Fruit fly (Drosophila melanogaster): Measurements from ENCODE around the gene cdm.

cdm gene

dm6 chr3R:18167416-18168237, 15.7 kb downstream of the cdm start, which contains the start of gene wrd (continued):
- TF ChIP-seq CG13424 (tag; optimal IDR thresholded peaks at IDR 0.05) (peak; percentile 41), phol (tag; optimal IDR thresholded peaks at IDR 0.05) (peak; percentile 16), CG1647 (GFP tag; optimal IDR thresholded peaks at IDR 0.05) (no peak), p53 (GFP tag; optimal IDR thresholded peaks at IDR 0.05) (no peak), nmo (GFP tag; optimal IDR thresholded peaks at IDR 0.05) (peak; percentile 38), ind (GFP tag; optimal IDR thresholded peaks at IDR 0.05) (peak; percentile 47), gem (tag; optimal IDR thresholded peaks at IDR 0.05) (peak; percentile 48), BEAF-32 (GFP tag; optimal IDR thresholded peaks at IDR 0.05) (peak; percentile 53), CG3847 (GFP tag; IDR thresholded peaks at IDR 0.05) (peak; percentile 8; the same call in 1 of the 2 replicates), Fer3 (tag; optimal IDR thresholded peaks at IDR 0.05) (peak; percentile 15), Six4 (GFP tag; optimal IDR thresholded peaks at IDR 0.05) (no peak), gsb (GFP tag; IDR thresholded peaks at IDR 0.05) (no peak), bcd (GFP tag; optimal IDR thresholded peaks at IDR 0.05) (no peak), dimm (GFP tag; IDR thresholded peaks at IDR 0.05) (no peak), pzg (GFP tag; optimal IDR thresholded peaks at IDR 0.05) (peak; percentile 34), CG9817 (tag; optimal IDR thresholded peaks at IDR 0.05) (no peak), CG12942 (GFP tag; optimal IDR thresholded peaks at IDR 0.05) (no peak)

dm6 chr3R:18167173-18167415, 16.2 kb downstream of the cdm start, which contains the start of the genes CG7215 and Prx5:
TSS of gene CG7215 (minus strand) at chr3R:18167273.
TSS of gene Prx5 (minus strand) at chr3R:18167273.
- TF ChIP-seq fd102C (GFP tag; optimal IDR thresholded peaks at IDR 0.05) (no peak), Spps (tag; optimal IDR thresholded peaks at IDR 0.05) (no peak), CG9932 (GFP tag; IDR thresholded peaks at IDR 0.05) (peak; percentile 26; the same call in 1 of the 2 replicates), CG17328 (GFP tag; IDR thresholded peaks at IDR 0.05) (no peak), Ptx1 (GFP tag; IDR thresholded peaks at IDR 0.05) (peak; percentile 31; the same call in 1 of the 2 replicates), D19A (tag; optimal IDR thresholded peaks at IDR 0.05) (peak; percentile 18), NFAT (GFP tag; IDR thresholded peaks at IDR 0.05) (peak; percentile 25; the same call in 1 of the 2 replicates), Dbx (GFP tag; IDR thresholded peaks at IDR 0.05) (no peak), row (GFP tag; IDR thresholded peaks at IDR 0.05) (peak; percentile 41), abd-A (tag; optimal IDR thresholded peaks at IDR 0.05) (no peak), vvl (GFP tag; IDR thresholded peaks at IDR 0.05) (peak; percentile 7; the same call in 1 of the 2 replicates), slbo (GFP tag; IDR thresholded peaks at IDR 0.05) (peak; percentile 25; the same call in 1 of the 2 replicates), CG5245 (GFP tag; optimal IDR thresholded peaks at IDR 0.05) (no peak), pros (GFP tag; optimal IDR thresholded peaks at IDR 0.05) (no peak), ttk (GFP tag; IDR thresholded peaks at IDR 0.05) (no peak), E2f2 (GFP tag; IDR thresholded peaks at IDR 0.05) (peak; percentile 9; the same call in 1 of the 2 replicates), Rfx (GFP tag; IDR thresholded peaks at IDR 0.05) (peak; percentile 12; the same call in 1 of the 2 replicates), MBD-R2 (GFP tag; IDR thresholded peaks at IDR 0.05) (peak; percentile 15; the same call in 1 of the 2 replicates), Gug (GFP tag; IDR thresholded peaks at IDR 0.05) (peak; percentile 48; the same call in 2 of the 4 replicates)

DNA sequence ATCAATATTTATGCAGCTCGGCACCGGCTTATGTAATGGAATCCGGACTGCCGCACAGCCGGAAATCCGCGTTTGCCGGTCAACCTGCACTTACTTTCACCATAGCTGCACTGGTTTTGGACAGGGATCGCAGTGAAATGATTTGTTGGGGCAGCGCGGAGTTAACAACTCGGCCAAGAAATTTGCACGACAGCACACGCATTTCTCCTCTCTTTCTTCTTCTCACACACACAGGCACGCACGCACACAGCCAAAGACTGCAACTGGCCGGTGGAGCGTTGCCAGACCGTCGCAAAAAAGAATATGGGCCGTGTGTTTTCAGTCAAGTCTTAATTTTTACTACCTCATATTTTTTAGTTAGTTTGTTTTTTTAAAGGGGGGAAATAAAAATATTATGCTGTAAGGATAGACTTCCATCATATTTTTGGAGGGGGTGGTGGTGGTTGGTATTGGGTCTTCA, 17.0 kb downstream of the cdm start:
- TF ChIP-seq twi (tag; optimal IDR thresholded peaks at IDR 0.05) (no peak), phol (tag; optimal IDR thresholded peaks at IDR 0.05) (peak; percentile 20), so (GFP tag; IDR thresholded peaks at IDR 0.05) (no peak), CG8765 (GFP tag; IDR thresholded peaks at IDR 0.05) (no peak), CG17568 (GFP tag; optimal IDR thresholded peaks at IDR 0.05) (no peak), Taf1 (GFP tag; IDR thresholded peaks at IDR 0.05) (no peak), NC2β (GFP tag; optimal IDR thresholded peaks at IDR 0.05) (no peak), CG8944 (GFP tag; optimal IDR thresholded peaks at IDR 0.05) (no peak), cg (GFP tag; optimal IDR thresholded peaks at IDR 0.05) (peak; percentile 81), CG4854 (GFP tag; optimal IDR thresholded peaks at IDR 0.05) (no peak), Dll (GFP tag; IDR thresholded peaks at IDR 0.05; ENCODE audit: partially characterized antibody) (no peak; the same call in 3 of the 4 replicates), repo (GFP tag; optimal IDR thresholded peaks at IDR 0.05) (no peak), unpg (GFP tag; optimal IDR thresholded peaks at IDR 0.05) (no peak), Fer1 (GFP tag; optimal IDR thresholded peaks at IDR 0.05) (peak; percentile 10), CG12942 (GFP tag; optimal IDR thresholded peaks at IDR 0.05) (no peak)
